Fruit fly (Drosophila melanogaster) whole organism, embryonic: ENCODE data around the gene CG6409.

Experiments used
- Bdp1 ChIP-seq: fragments of 200-800 bp; sonication (Bioruptor generic); optimal IDR thresholded peaks from 3 replicates; lab custom pipeline; 2016; ENCODE audit warnings: missing biosample characterization, missing genetic modification characterization
- Bgb ChIP-seq: fragments of 200-800 bp; sonication (Bioruptor generic); IDR thresholded peaks from 2 replicates; pipeline ENCODE4 v1.3.6; 2022; ENCODE audit warnings: missing biosample characterization, missing genetic modification characterization; ENCODE audit not compliant: partially characterized antibody
- Blimp-1 ChIP-seq: fragments of 200-800 bp; sonication (Bioruptor generic); optimal IDR thresholded peaks from 3 replicates; lab custom pipeline; 2018; ENCODE audit warnings: missing biosample characterization, missing genetic modification characterization, mild to moderate bottlenecking, moderate library complexity, missing genetic modification reagents
- CG11093 ChIP-seq: fragments of 200-800 bp; sonication (Bioruptor generic); IDR thresholded peaks from 3 replicates; pipeline ENCODE4 v1.3.6; 2022; ENCODE audit warnings: missing biosample characterization, missing genetic modification characterization
- CG11504 ChIP-seq: fragments of 200-800 bp; sonication (Bioruptor generic); optimal IDR thresholded peaks from 3 replicates; lab custom pipeline; 2019; ENCODE audit warnings: missing biosample characterization, mild to moderate bottlenecking, missing genetic modification characterization, moderate library complexity
- CG12659 ChIP-seq: fragments of 200-800 bp; sonication (Bioruptor generic); optimal IDR thresholded peaks from 3 replicates; lab custom pipeline; 2017; ENCODE audit warnings: mild to moderate bottlenecking, missing biosample characterization, missing genetic modification reagents, missing genetic modification characterization
- CG14014 ChIP-seq: fragments of 200-800 bp; sonication (Bioruptor generic); IDR thresholded peaks from 2 replicates; pipeline ENCODE4 v1.3.6; 2022; ENCODE audit warnings: missing biosample characterization, missing genetic modification characterization
- CG17359 ChIP-seq: fragments of 200-800 bp; sonication (Bioruptor generic); optimal IDR thresholded peaks from 3 replicates; lab custom pipeline; 2018; ENCODE audit warnings: missing biosample characterization, mild to moderate bottlenecking, missing genetic modification characterization, moderate library complexity
- CG17385 ChIP-seq: fragments of 200-800 bp; sonication (Bioruptor generic); optimal IDR thresholded peaks from 3 replicates; lab custom pipeline; 2018; ENCODE audit warnings: missing biosample characterization, mild to moderate bottlenecking, missing genetic modification characterization
- CG2120 ChIP-seq: fragments of 200-800 bp; sonication (Bioruptor generic); optimal IDR thresholded peaks from 3 replicates; lab custom pipeline; 2016; ENCODE audit warnings: missing biosample characterization, missing genetic modification characterization
- CG2889 ChIP-seq: fragments of 200-800 bp; sonication (Bioruptor generic); IDR thresholded peaks from 3 replicates; pipeline ENCODE4 v1.3.6; 2022; ENCODE audit warnings: missing biosample characterization, missing genetic modification characterization
- CG4282 ChIP-seq: fragments of 200-800 bp; sonication (Bioruptor generic); optimal IDR thresholded peaks from 2 replicates; lab custom pipeline; 2016; ENCODE audit warnings: missing biosample characterization, missing genetic modification characterization
- CG4360 ChIP-seq: fragments of 200-800 bp; sonication (Bioruptor generic); IDR thresholded peaks from 2 replicates; pipeline ENCODE4 v1.3.6; 2022; ENCODE audit warnings: missing biosample characterization, missing genetic modification characterization
- CG43689 ChIP-seq: fragments of 200-800 bp; sonication (Bioruptor generic); IDR thresholded peaks from 2 replicates; pipeline ENCODE4 v1.3.6; 2022; ENCODE audit warnings: missing biosample characterization, missing genetic modification characterization
- CG7745 ChIP-seq: fragments of 200-800 bp; sonication (Bioruptor generic); optimal IDR thresholded peaks from 2 replicates; lab custom pipeline; 2018; ENCODE audit warnings: missing biosample characterization, mild to moderate bottlenecking, missing genetic modification characterization, moderate library complexity
- CG8478 ChIP-seq: fragments of >200 bp; optimal IDR thresholded peaks from 2 replicates; lab custom pipeline; 2018
- CG9609 ChIP-seq: fragments of 200-800 bp; sonication (Bioruptor generic); optimal IDR thresholded peaks from 3 replicates; lab custom pipeline; 2016; ENCODE audit warnings: missing biosample characterization, missing genetic modification characterization
- D ChIP-seq, 2 experiments: fragments of 200-800 bp in 1 of 2; fragments of >200 bp in 1 of 2; sonication (Bioruptor generic) in 1 of 2; optimal IDR thresholded peaks; 2 replicates in 1 of 2; 3 replicates in 1 of 2; lab custom pipeline; 2017; ENCODE audit warnings: mild to moderate bottlenecking in 1 of 2, missing biosample characterization in 1 of 2, missing genetic modification characterization in 1 of 2, missing genetic modification reagents in 1 of 2
- D19A ChIP-seq: fragments of 200-800 bp; optimal IDR thresholded peaks from 3 replicates; lab custom pipeline; 2019; ENCODE audit warnings: missing biosample characterization, mild to moderate bottlenecking, missing genetic modification characterization, moderate library complexity
- Dip2 ChIP-seq: fragments of 200-800 bp; sonication (Bioruptor generic); IDR thresholded peaks from 2 replicates; pipeline ENCODE4 v1.3.6; 2022; ENCODE audit warnings: missing biosample characterization, missing genetic modification characterization
- Dll ChIP-seq: fragments of 200-800 bp; sonication (Bioruptor generic); IDR thresholded peaks from 4 replicates; pipeline ENCODE4 v1.3.6; 2022; ENCODE audit warnings: missing biosample characterization, missing genetic modification characterization; ENCODE audit not compliant: partially characterized antibody
- Dref ChIP-seq: fragments of 200-800 bp; sonication (Bioruptor generic); IDR thresholded peaks from 2 replicates; pipeline ENCODE4 v1.3.6; 2022; ENCODE audit warnings: missing biosample characterization, missing genetic modification characterization
- E2f1 ChIP-seq: fragments of 200-800 bp; sonication (Bioruptor generic); IDR thresholded peaks from 2 replicates; pipeline ENCODE4 v1.3.6; 2022; ENCODE audit warnings: missing biosample characterization, missing genetic modification characterization
- MESR4 ChIP-seq: fragments of 200-800 bp; sonication (Bioruptor generic); optimal IDR thresholded peaks from 2 replicates; lab custom pipeline; 2018; ENCODE audit warnings: missing biosample characterization, mild to moderate bottlenecking, missing genetic modification characterization, moderate library complexity
- Nf-YC ChIP-seq: fragments of 200-800 bp; optimal IDR thresholded peaks from 3 replicates; lab custom pipeline; 2019; ENCODE audit warnings: missing biosample characterization, mild to moderate bottlenecking, missing genetic modification characterization, moderate library complexity
- Oaz ChIP-seq: fragments of 200-800 bp; sonication (Bioruptor generic); IDR thresholded peaks from 2 replicates; pipeline ENCODE4 v1.3.6; 2022; ENCODE audit warnings: missing biosample characterization, missing genetic modification characterization
- Rfx ChIP-seq: fragments of 200-800 bp; sonication (Bioruptor generic); IDR thresholded peaks from 2 replicates; pipeline ENCODE4 v1.3.6; 2022; ENCODE audit warnings: missing biosample characterization, missing genetic modification characterization
- Sox102F ChIP-seq: fragments of 200-800 bp; sonication (Bioruptor generic); optimal IDR thresholded peaks from 2 replicates; lab custom pipeline; 2018; ENCODE audit warnings: missing biosample characterization, mild to moderate bottlenecking, missing genetic modification characterization, moderate library complexity
- Sry-δ ChIP-seq: fragments of 200-800 bp; sonication (Bioruptor generic); optimal IDR thresholded peaks from 2 replicates; lab custom pipeline; 2016; ENCODE audit warnings: missing biosample characterization, missing genetic modification characterization
- ac ChIP-seq: fragments of 200-800 bp; sonication (Bioruptor generic); optimal IDR thresholded peaks from 3 replicates; lab custom pipeline; 2017; ENCODE audit warnings: missing biosample characterization, mild to moderate bottlenecking, missing genetic modification characterization
- ase ChIP-seq: fragments of 200-800 bp; sonication (Bioruptor generic); IDR thresholded peaks from 3 replicates; pipeline ENCODE4 v1.3.6; 2022; ENCODE audit warnings: missing biosample characterization, missing genetic modification characterization
- bigmax ChIP-seq: fragments of 200-800 bp; sonication (Bioruptor generic); optimal IDR thresholded peaks from 2 replicates; lab custom pipeline; 2018; ENCODE audit warnings: missing biosample characterization, mild to moderate bottlenecking, missing genetic modification characterization
- caup ChIP-seq: fragments of 200-800 bp; sonication (Bioruptor generic); optimal IDR thresholded peaks from 3 replicates; lab custom pipeline; 2017; ENCODE audit warnings: missing biosample characterization, mild to moderate bottlenecking, missing genetic modification characterization, moderate library complexity; ENCODE audit not compliant: severe bottlenecking
- da ChIP-seq: fragments of 200-800 bp; sonication (Bioruptor generic); optimal IDR thresholded peaks from 2 replicates; lab custom pipeline; 2016; ENCODE audit warnings: missing biosample characterization, missing genetic modification characterization
- gcm2 ChIP-seq: fragments of 200-800 bp; sonication (Bioruptor generic); optimal IDR thresholded peaks from 2 replicates; lab custom pipeline; 2016; ENCODE audit warnings: missing biosample characterization, missing genetic modification characterization
- grau ChIP-seq: fragments of 200-800 bp; optimal IDR thresholded peaks from 3 replicates; lab custom pipeline; 2019; ENCODE audit warnings: missing biosample characterization, mild to moderate bottlenecking, missing genetic modification characterization, moderate library complexity
- ken ChIP-seq: fragments of 200-800 bp; sonication (Bioruptor generic); IDR thresholded peaks from 3 replicates; pipeline ENCODE4 v1.3.6; 2022; ENCODE audit warnings: missing biosample characterization, missing genetic modification characterization
- lab ChIP-seq: fragments of 200-800 bp; sonication (Bioruptor generic); optimal IDR thresholded peaks from 3 replicates; lab custom pipeline; 2017; ENCODE audit warnings: missing biosample characterization, missing genetic modification characterization, mild to moderate bottlenecking, moderate library complexity, missing genetic modification reagents
- maf-S ChIP-seq: fragments of 200-800 bp; sonication (Bioruptor generic); optimal IDR thresholded peaks from 2 replicates; lab custom pipeline; 2016; ENCODE audit warnings: missing biosample characterization, missing genetic modification characterization
- pfk ChIP-seq: fragments of 200-800 bp; sonication (Bioruptor generic); optimal IDR thresholded peaks from 2 replicates; lab custom pipeline; 2018; ENCODE audit warnings: missing biosample characterization, mild to moderate bottlenecking, missing genetic modification characterization, moderate library complexity
- sens ChIP-seq: fragments of 200-800 bp; sonication (Bioruptor generic); peaks from one replicate; lab custom pipeline; 2016; ENCODE audit warnings: missing biosample characterization, missing genetic modification characterization
- sna ChIP-seq: fragments of 200-800 bp; sonication (Bioruptor generic); IDR thresholded peaks from 2 replicates; pipeline ENCODE4 v1.3.6; 2022; ENCODE audit warnings: missing biosample characterization, missing genetic modification characterization; ENCODE audit not compliant: partially characterized antibody
- sqz ChIP-seq: fragments of 200-800 bp; sonication (Bioruptor generic); optimal IDR thresholded peaks from 3 replicates; lab custom pipeline; 2018; ENCODE audit warnings: missing biosample characterization, mild to moderate bottlenecking, missing genetic modification characterization
- ssp ChIP-seq: fragments of 200-800 bp; sonication (Bioruptor generic); IDR thresholded peaks from 2 replicates; pipeline ENCODE4 v1.3.6; 2022; ENCODE audit warnings: missing biosample characterization, missing genetic modification characterization
- tna ChIP-seq: fragments of 200-800 bp; sonication (Bioruptor generic); IDR thresholded peaks from 2 replicates; pipeline ENCODE4 v1.3.6; 2022; ENCODE audit warnings: missing biosample characterization, missing genetic modification characterization; ENCODE audit not compliant: partially characterized antibody
- trem ChIP-seq: fragments of 200-800 bp; optimal IDR thresholded peaks from 3 replicates; lab custom pipeline; 2019; ENCODE audit warnings: missing biosample characterization, mild to moderate bottlenecking, missing genetic modification characterization, moderate library complexity
- ttk ChIP-seq: fragments of 200-800 bp; sonication (Bioruptor generic); IDR thresholded peaks from 2 replicates; pipeline ENCODE4 v2.1.2; 2022; ENCODE audit warnings: missing biosample characterization, missing genetic modification characterization
- vnd ChIP-seq: fragments of 200-800 bp; sonication (Bioruptor generic); IDR thresholded peaks from 3 replicates; pipeline ENCODE4 v1.3.6; 2022; ENCODE audit warnings: missing biosample characterization, missing genetic modification characterization; ENCODE audit not compliant: partially characterized antibody
- wek ChIP-seq: fragments of 200-800 bp; sonication (Bioruptor generic); optimal IDR thresholded peaks from 3 replicates; lab custom pipeline; 2018; ENCODE audit warnings: missing biosample characterization, mild to moderate bottlenecking, missing genetic modification characterization, moderate library complexity
- wor ChIP-seq: fragments of 200-800 bp; sonication (Bioruptor generic); IDR thresholded peaks from 2 replicates; pipeline ENCODE4 v1.3.6; 2022; ENCODE audit warnings: missing biosample characterization, missing genetic modification characterization

Gene CG6409

dm6 chr3L:10856534-10857030 is 25.6 kb downstream of the CG6409 start (continued):
- TF ChIP-seq tna: peak; percentile 75; the same call in 1 of the 2 replicates
- TF ChIP-seq Dll (GFP tag; lab: Robert Waterston, UW): peak; percentile 22; the same call in 1 of the 4 replicates
- TF ChIP-seq CG8478: peak; percentile 99
- peak; percentile 49 for TF ChIP-seq CG4282 (GFP tag; lab: Kevin White, UChicago)
- TF ChIP-seq CG9609: peak; percentile 21
- peak; percentile 64 for TF ChIP-seq sqz
- TF ChIP-seq lab: peak; percentile 42
- no peak for TF ChIP-seq CG11093 (GFP tag; lab: Robert Waterston, UW)
- TF ChIP-seq CG7745 (tag; lab: Kevin White, UChicago): peak; percentile 81
- TF ChIP-seq CG17359 (tag; lab: Kevin White, UChicago): peak; percentile 8
- TF ChIP-seq grau (tag; lab: Kevin White, UChicago): peak; percentile 11
- TF ChIP-seq Rfx (GFP tag; lab: Robert Waterston, UW): 0 out of 2 replicates have a peak, but pooled peaks have one; percentile 17
- peak; percentile 84 for TF ChIP-seq da (GFP tag; lab: Kevin White, UChicago)
- TF ChIP-seq bigmax (GFP tag; lab: Kevin White, UChicago): no peak
- TF ChIP-seq Bgb (GFP tag; lab: Robert Waterston, UW): peak; percentile 70
- TF ChIP-seq D19A (tag; lab: Kevin White, UChicago): peak; percentile 71
- peak; percentile 45; the same call in 1 of the 2 replicates for TF ChIP-seq sna (GFP tag; lab: Robert Waterston, UW)
- no peak for TF ChIP-seq trem (tag; lab: Kevin White, UChicago)
- no peak for TF ChIP-seq ken (GFP tag; lab: Robert Waterston, UW)
- peak; percentile 9 for TF ChIP-seq CG2120 (GFP tag; lab: Kevin White, UChicago)
- TF ChIP-seq Sry-δ (GFP tag; lab: Kevin White, UChicago): peak; percentile 22
- peak; percentile 93 for TF ChIP-seq Nf-YC (tag; lab: Kevin White, UChicago)
- TF ChIP-seq wor (GFP tag; lab: Robert Waterston, UW): no peak
- TF ChIP-seq Dref (GFP tag; lab: Robert Waterston, UW): no peak
- no peak for TF ChIP-seq CG2889 (GFP tag; lab: Robert Waterston, UW)
- TF ChIP-seq maf-S (GFP tag; lab: Kevin White, UChicago): peak; percentile 20
- TF ChIP-seq Dip2: no peak
- peak; percentile 24 for TF ChIP-seq CG17385
- no peak for TF ChIP-seq ssp (GFP tag; lab: Robert Waterston, UW)
- peak; percentile 23; the same call in 1 of the 3 replicates for TF ChIP-seq vnd (GFP tag; lab: Robert Waterston, UW)
- no peak for TF ChIP-seq CG43689 (GFP tag; lab: Robert Waterston, UW)
- no peak; the same call in 1 of the 2 replicates for TF ChIP-seq E2f1
- peak; percentile 75 for TF ChIP-seq CG11504 (tag; lab: Kevin White, UChicago)
- 0 out of 2 replicates have a peak, but pooled peaks have one; percentile 8 for TF ChIP-seq ttk (GFP tag; lab: Robert Waterston, UW)
- TF ChIP-seq caup (GFP tag; lab: Kevin White, UChicago): peak; percentile 53
- TF ChIP-seq wek (GFP tag; lab: Kevin White, UChicago): no peak
- no peak for TF ChIP-seq Sox102F
- TF ChIP-seq ase (GFP tag; lab: Robert Waterston, UW): no peak
- no peak for TF ChIP-seq Bdp1 (GFP tag; lab: Kevin White, UChicago)
- TF ChIP-seq gcm2 (GFP tag; lab: Kevin White, UChicago): no peak
- peak; percentile 95 for TF ChIP-seq sens (GFP tag; lab: Kevin White, UChicago)
- TF ChIP-seq ac (GFP tag; lab: Kevin White, UChicago): peak; percentile 1
- no peak for TF ChIP-seq CG14014 (GFP tag; lab: Robert Waterston, UW)
- TF ChIP-seq CG4360 (GFP tag; lab: Robert Waterston, UW): peak; percentile 68
- TF ChIP-seq CG12659 (GFP tag; lab: Kevin White, UChicago): peak; percentile 37
- no peak for TF ChIP-seq MESR4 (GFP tag; lab: Kevin White, UChicago)
- peak; percentile 79 for TF ChIP-seq D (optimal IDR thresholded peaks at IDR 0.05; lab: Kevin White, UChicago)
- peak; percentile 62 for TF ChIP-seq D (GFP tag; optimal IDR thresholded peaks at IDR 0.05; lab: Kevin White, UChicago)
- peak; percentile 18 for TF ChIP-seq Blimp-1 (GFP tag; lab: Kevin White, UChicago)
- no peak for TF ChIP-seq pfk (GFP tag; lab: Kevin White, UChicago)
- no peak for TF ChIP-seq Oaz (GFP tag; lab: Robert Waterston, UW)
